Worm (Caenorhabditis elegans): Measurements from ENCODE around the gene sri-19.
A peak's percentile ranks its signal among the peaks of the same experiment; 100 is the strongest.

sri-19 gene

DNA sequence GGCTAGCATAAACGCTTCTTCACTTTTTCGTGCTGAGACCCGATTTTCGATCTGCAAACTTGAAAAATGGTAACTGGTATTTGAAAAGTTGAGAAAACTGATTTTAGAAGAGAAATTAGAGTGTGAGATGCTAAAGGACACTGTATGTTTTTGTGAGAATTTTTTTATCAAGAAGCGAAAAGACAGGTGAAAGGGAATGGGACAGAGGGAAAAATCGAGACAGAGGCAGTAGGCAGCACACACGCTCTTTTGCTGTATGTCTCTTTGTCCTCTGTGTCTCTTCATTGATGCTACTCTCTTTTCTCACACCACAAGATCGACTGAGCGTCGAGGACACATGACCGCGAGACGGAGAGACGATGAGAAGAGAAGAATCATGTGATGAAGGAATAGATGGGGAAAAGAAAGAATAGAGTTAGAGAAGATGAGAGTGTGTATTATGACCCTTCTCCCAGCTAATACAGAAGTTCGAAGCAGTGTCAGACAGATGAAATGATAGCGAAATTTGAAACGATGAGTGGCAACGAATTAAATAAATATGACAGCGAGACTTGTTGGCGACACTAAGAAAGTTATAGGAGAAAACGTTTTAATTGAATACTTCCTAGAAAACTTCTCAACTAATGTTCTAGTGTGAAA lies 22.2 kb upstream of the sri-19 start, which contains the start of gene lgg-2 (continued):
- TF ChIP-seq fax-1 (tag; optimal IDR thresholded peaks at IDR 0.05), result peak; percentile 45
- TF ChIP-seq rnt-1 (tag; optimal IDR thresholded peaks at IDR 0.05), result peak; percentile 75
- TF ChIP-seq pat-9 (tag; optimal IDR thresholded peaks at IDR 0.05), result no peak
- TF ChIP-seq gmeb-2 (tag; optimal IDR thresholded peaks at IDR 0.05), result no peak
- TF ChIP-seq K09A11.1 (tag; optimal IDR thresholded peaks at IDR 0.05; ENCODE audit: insufficient read depth), result no peak
- peak; percentile 69 for TF ChIP-seq unc-55 (GFP tag; optimal IDR thresholded peaks at IDR 0.05)
- TF ChIP-seq ttx-3 (tag; optimal IDR thresholded peaks at IDR 0.05), result no peak
- no peak for TF ChIP-seq C38D4.7 (GFP tag; optimal IDR thresholded peaks at IDR 0.05)
- TF ChIP-seq pag-3 (tag; optimal IDR thresholded peaks at IDR 0.05; ENCODE audit: borderline replicate concordance), result no peak
- no peak for TF ChIP-seq nhr-11 (tag; optimal IDR thresholded peaks at IDR 0.05)
- TF ChIP-seq pha-4 (tag; optimal IDR thresholded peaks at IDR 0.05), result no peak
- TF ChIP-seq ceh-34 (tag; optimal IDR thresholded peaks at IDR 0.05), result peak; percentile 85
- no peak for TF ChIP-seq sox-2 (GFP tag; IDR thresholded peaks at IDR 0.05)
- TF ChIP-seq odd-2 (tag; optimal IDR thresholded peaks at IDR 0.05), result no peak
- TF ChIP-seq nhr-232 (tag; optimal IDR thresholded peaks at IDR 0.05), result no peak
- TF ChIP-seq ceh-48 (tag; optimal IDR thresholded peaks at IDR 0.05), result no peak
- TF ChIP-seq ztf-16 (tag; optimal IDR thresholded peaks at IDR 0.05), result no peak
- no peak for TF ChIP-seq pha-2 (tag; optimal IDR thresholded peaks at IDR 0.05)
- TF ChIP-seq ceh-22 (tag; optimal IDR thresholded peaks at IDR 0.05), result no peak
- no peak for TF ChIP-seq mec-3 (tag; optimal IDR thresholded peaks at IDR 0.05; ENCODE audit: borderline replicate concordance)

DNA sequence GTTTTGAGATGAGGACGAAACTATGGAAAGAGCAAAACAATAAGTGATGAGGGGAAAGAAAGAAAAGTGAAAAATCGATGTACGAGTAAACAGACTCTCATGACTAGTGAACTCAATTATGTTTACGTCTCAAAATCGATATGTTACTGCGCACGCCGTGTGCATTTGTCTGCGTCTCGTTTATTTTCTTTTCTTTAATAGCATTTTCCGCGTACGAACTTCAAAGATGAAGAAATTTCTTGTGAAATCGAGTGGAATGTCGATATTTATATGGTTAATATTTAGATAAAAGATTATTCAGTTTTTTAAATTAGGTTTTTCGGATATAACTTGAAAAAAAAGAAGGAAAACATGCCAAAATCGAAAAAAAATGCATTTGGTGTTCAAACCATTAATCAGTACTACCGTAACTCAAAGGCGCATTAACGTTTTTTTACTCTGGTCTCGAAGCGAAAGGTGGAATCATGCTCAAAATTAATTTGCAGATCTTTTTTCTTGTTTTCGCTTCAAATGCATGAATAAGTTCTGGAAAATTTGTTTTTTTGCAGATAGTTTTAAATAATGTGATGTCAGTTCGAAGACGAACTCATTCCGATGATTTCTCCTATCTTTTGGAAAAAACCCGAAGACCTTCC lies 21.1 kb upstream of the sri-19 start, which contains the start of gene fic-1:
fic-1 (plus strand) TSS at position 549 of the 635 bp plus-strand sequence.
- TF ChIP-seq ceh-14 (tag; optimal IDR thresholded peaks at IDR 0.05) (no peak), ceh-48 (tag; optimal IDR thresholded peaks at IDR 0.05) (peak; percentile 98), zip-5 (tag; optimal IDR thresholded peaks at IDR 0.05) (no peak), syd-9 (tag; optimal IDR thresholded peaks at IDR 0.05) (no peak), hlh-30 (tag; optimal IDR thresholded peaks at IDR 0.05; ENCODE audit: insufficient read depth) (peak; percentile 56), unc-42 (tag; optimal IDR thresholded peaks at IDR 0.05) (peak; percentile 99), ceh-2 (tag; optimal IDR thresholded peaks at IDR 0.05) (no peak), ceh-22 (tag; optimal IDR thresholded peaks at IDR 0.05) (no peak), pqm-1 (tag; optimal IDR thresholded peaks at IDR 0.05) (no peak), elt-2 (tag; optimal IDR thresholded peaks at IDR 0.05) (no peak), tbx-2 (tag; optimal IDR thresholded peaks at IDR 0.05) (peak; percentile 18), ets-4 (tag; optimal IDR thresholded peaks at IDR 0.05) (no peak), hlh-13 (GFP tag; optimal IDR thresholded peaks at IDR 0.05) (no peak), unc-86 (tag; optimal IDR thresholded peaks at IDR 0.05) (no peak), sox-2 (GFP tag; IDR thresholded peaks at IDR 0.05) (no peak), ceh-6 (GFP tag; optimal IDR thresholded peaks at IDR 0.05) (no peak), odd-2 (tag; optimal IDR thresholded peaks at IDR 0.05) (no peak), npax-4 (tag; optimal IDR thresholded peaks at IDR 0.05) (no peak), ceh-45 (GFP tag; IDR thresholded peaks at IDR 0.05) (no peak), ztf-16 (tag; optimal IDR thresholded peaks at IDR 0.05) (no peak), lim-6 (tag; optimal IDR thresholded peaks at IDR 0.05) (no peak), pax-1 (tag; optimal IDR thresholded peaks at IDR 0.05) (no peak), T23F11.4 (GFP tag; optimal IDR thresholded peaks at IDR 0.05) (no peak), nhr-232 (tag; optimal IDR thresholded peaks at IDR 0.05) (no peak), fax-1 (tag; optimal IDR thresholded peaks at IDR 0.05) (no peak), hlh-15 (tag; optimal IDR thresholded peaks at IDR 0.05) (no peak), hlh-8 (tag; optimal IDR thresholded peaks at IDR 0.05) (no peak), tbx-7 (tag; optimal IDR thresholded peaks at IDR 0.05) (no peak), ceh-18 (tag; optimal IDR thresholded peaks at IDR 0.05) (no peak), ama-1 (optimal IDR thresholded peaks at IDR 0.05) (no peak), lin-11 (tag; optimal IDR thresholded peaks at IDR 0.05) (no peak), nfya-1 (tag; optimal IDR thresholded peaks at IDR 0.05) (peak; percentile 52), pros-1 (tag; optimal IDR thresholded peaks at IDR 0.05) (no peak), ceh-31 (tag; optimal IDR thresholded peaks at IDR 0.05) (peak; percentile 78), K09A11.1 (tag; optimal IDR thresholded peaks at IDR 0.05; ENCODE audit: insufficient read depth) (no peak), unc-3 (GFP tag; conservative IDR thresholded peaks at IDR 0.05) (no peak), unc-3 (tag; optimal IDR thresholded peaks at IDR 0.05) (no peak), ceh-24 (tag; optimal IDR thresholded peaks at IDR 0.05) (no peak), unc-55 (GFP tag; optimal IDR thresholded peaks at IDR 0.05) (peak; percentile 13)
